Worm (Caenorhabditis elegans) whole organism, L4 larva: ENCODE results near the gene srz-58.

Experiments used
- lin-13 ChIP-seq: fragments of 150-350 bp; optimal IDR thresholded peaks from 2 replicates; lab custom pipeline; 2014; ENCODE audit warnings: missing biosample characterization, missing genetic modification reagents, missing genetic modification characterization
- snpc-4 ChIP-seq: fragments of 150-350 bp; optimal IDR thresholded peaks from 2 replicates; lab custom pipeline; 2014; ENCODE audit warnings: missing biosample characterization, missing genetic modification characterization

DNA sequence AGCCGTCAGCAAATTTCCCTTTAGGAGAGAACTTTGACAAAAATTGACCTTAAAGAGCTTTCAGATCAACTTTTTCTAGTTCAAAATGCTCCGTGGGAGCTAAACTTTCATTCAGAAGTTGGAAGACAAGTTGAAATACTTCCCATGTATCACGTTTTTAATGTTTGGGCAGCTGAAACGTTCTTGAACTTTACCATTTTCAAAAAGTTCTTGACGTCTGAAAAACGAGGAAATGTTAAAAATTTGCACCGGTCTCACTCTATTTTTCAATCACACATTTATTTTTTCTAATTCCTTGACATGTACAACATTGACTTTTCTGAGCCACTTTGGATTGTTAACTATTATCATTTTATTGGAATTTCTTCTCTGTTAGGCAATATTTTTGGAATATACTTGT lies 15.2 kb upstream of the srz-58 start, which contains the start of gene sri-70:
- TF ChIP-seq snpc-4 (tag; lab: Kevin White, UChicago), result no peak
- TF ChIP-seq lin-13 (GFP tag; lab: Kevin White, UChicago), result no peak
